Worm (Caenorhabditis elegans) whole organism, L4 larva: Measurements from ENCODE around the gene F55C10.4.

Source experiments
- F26F4.8 ChIP-seq: fragments of 200-800 bp; sonication (Bioruptor generic); conservative IDR thresholded peaks from 2 replicates; pipeline ENCODE4 v1.3.6; 2022; ENCODE audit warnings: missing genetic modification characterization, missing compliant biosample characterization
- F37D6.2 ChIP-seq: sonication (generic microtip); optimal IDR thresholded peaks from 2 replicates; lab custom pipeline; 2016; ENCODE audit warnings: mild to moderate bottlenecking, missing genetic modification characterization, missing compliant biosample characterization
- F49E8.2 ChIP-seq: sonication (generic microtip); optimal IDR thresholded peaks from 2 replicates; lab custom pipeline; 2016; ENCODE audit warnings: missing compliant biosample characterization, mild to moderate bottlenecking, missing genetic modification characterization, borderline replicate concordance
- T26A8.4 ChIP-seq: fragments of 200-800 bp; sonication (Bioruptor generic); IDR thresholded peaks from 2 replicates; pipeline ENCODE4 v1.3.6; 2022; ENCODE audit warnings: missing genetic modification characterization, missing compliant biosample characterization
- ceh-20 ChIP-seq: fragments of 200-800 bp; sonication (Bioruptor generic); IDR thresholded peaks from 2 replicates; pipeline ENCODE4 v1.3.6; 2022; ENCODE audit warnings: missing genetic modification reagents, missing genetic modification characterization, missing compliant biosample characterization
- ceh-28 ChIP-seq: fragments of 150-350 bp; optimal IDR thresholded peaks from 2 replicates; lab custom pipeline; 2014; ENCODE audit warnings: missing biosample characterization, missing genetic modification reagents, missing genetic modification characterization
- ceh-44 ChIP-seq: fragments of 200-800 bp; sonication (Bioruptor generic); IDR thresholded peaks from 2 replicates; pipeline ENCODE4 v1.3.6; 2022; ENCODE audit warnings: missing genetic modification reagents, missing genetic modification characterization, missing compliant biosample characterization
- dmd-6 ChIP-seq: fragments of 200-800 bp; sonication (Bioruptor generic); IDR thresholded peaks from 2 replicates; pipeline ENCODE4 v1.3.6; 2022; ENCODE audit warnings: missing genetic modification reagents, missing genetic modification characterization, missing compliant biosample characterization
- dpl-1 ChIP-seq: fragments of 150-350 bp; optimal IDR thresholded peaks from 2 replicates; lab custom pipeline; 2014; ENCODE audit warnings: missing biosample characterization, missing genetic modification reagents, missing genetic modification characterization
- duxl-1 ChIP-seq: sonication (generic microtip); optimal IDR thresholded peaks from 2 replicates; lab custom pipeline; 2016; ENCODE audit warnings: mild to moderate bottlenecking, missing genetic modification characterization, moderate library complexity, missing compliant biosample characterization; ENCODE audit not compliant: poor library complexity
- dve-1 ChIP-seq: sonication (generic microtip); optimal IDR thresholded peaks from 2 replicates; lab custom pipeline; 2017; ENCODE audit warnings: antibody characterized with exemption, mild to moderate bottlenecking, missing genetic modification characterization, missing compliant biosample characterization; ENCODE audit not compliant: insufficient read depth
- egl-43 ChIP-seq: fragments of 200-800 bp; sonication (Bioruptor generic); IDR thresholded peaks from 2 replicates; pipeline ENCODE4 v1.3.6; 2022; ENCODE audit warnings: missing genetic modification reagents, missing genetic modification characterization, missing compliant biosample characterization
- fkh-10 ChIP-seq: fragments of 150-350 bp; optimal IDR thresholded peaks from 2 replicates; lab custom pipeline; 2014; ENCODE audit warnings: missing biosample characterization, missing genetic modification reagents, missing genetic modification characterization
- hlh-11 ChIP-seq: fragments of 200-800 bp; sonication (Bioruptor generic); optimal IDR thresholded peaks from 2 replicates; lab custom pipeline; 2018; ENCODE audit warnings: mild to moderate bottlenecking, missing genetic modification characterization, missing compliant biosample characterization
- hmg-1.1 ChIP-seq: fragments of 200-800 bp; sonication (Bioruptor generic); IDR thresholded peaks from 2 replicates; pipeline ENCODE4 v1.3.6; 2022; ENCODE audit warnings: missing genetic modification reagents, missing genetic modification characterization, missing compliant biosample characterization
- jun-1 ChIP-seq: fragments of 150-350 bp; optimal IDR thresholded peaks from 2 replicates; lab custom pipeline; 2014; ENCODE audit warnings: missing biosample characterization, missing genetic modification reagents, missing genetic modification characterization
- lim-7 ChIP-seq: fragments of 200-800 bp; sonication (Bioruptor generic); IDR thresholded peaks from 2 replicates; pipeline ENCODE4 v1.3.6; 2022; ENCODE audit warnings: missing genetic modification characterization, missing compliant biosample characterization
- lin-38 ChIP-seq: fragments of 200-800 bp; sonication (Bioruptor generic); IDR thresholded peaks from 2 replicates; pipeline ENCODE4 v1.3.6; 2022; ENCODE audit warnings: missing genetic modification reagents, missing genetic modification characterization, missing compliant biosample characterization
- lir-3 ChIP-seq: sonication (generic microtip); optimal IDR thresholded peaks from 2 replicates; lab custom pipeline; 2016; ENCODE audit warnings: mild to moderate bottlenecking, missing genetic modification characterization, missing compliant biosample characterization
- mdl-1 ChIP-seq, 2 experiments: fragments of 150-350 bp in 1 of 2; sonication (generic microtip) in 1 of 2; optimal IDR thresholded peaks; 2 replicates each; lab custom pipeline; 2014 to 2017; ENCODE audit warnings: missing biosample characterization in 2 of 2, missing genetic modification characterization in 2 of 2
- mep-1 ChIP-seq: fragments of 150-350 bp; sonication (generic microtip); optimal IDR thresholded peaks from 3 replicates; lab custom pipeline; 2014; ENCODE audit warnings: missing biosample characterization, missing genetic modification characterization
- mes-2 ChIP-seq: sonication (generic microtip); optimal IDR thresholded peaks from 2 replicates; lab custom pipeline; 2016; ENCODE audit warnings: missing genotype, mild to moderate bottlenecking, missing genetic modification characterization, missing compliant biosample characterization; ENCODE audit not compliant: poor library complexity, severe bottlenecking
- nhr-11 ChIP-seq: fragments of 150-350 bp; optimal IDR thresholded peaks from 2 replicates; lab custom pipeline; 2014; ENCODE audit warnings: missing biosample characterization, missing genetic modification characterization
- nhr-41 ChIP-seq: fragments of 200-800 bp; sonication (Bioruptor generic); IDR thresholded peaks from 2 replicates; pipeline ENCODE4 v1.3.6; 2022; ENCODE audit warnings: missing genetic modification reagents, missing genetic modification characterization, missing compliant biosample characterization
- nhr-42 ChIP-seq: fragments of 200-800 bp; sonication (Bioruptor generic); IDR thresholded peaks from 2 replicates; pipeline ENCODE4 v1.3.6; 2022; ENCODE audit warnings: missing genetic modification characterization, missing compliant biosample characterization
- nhr-6 ChIP-seq: fragments of 150-350 bp; optimal IDR thresholded peaks from 2 replicates; lab custom pipeline; 2014; ENCODE audit warnings: missing biosample characterization, missing genetic modification characterization
- pha-4 ChIP-seq, 2 experiments: fragments of 150-350 bp in 1 of 2; fragments of 200-800 bp in 1 of 2; sonication (Bioruptor generic) in 1 of 2; IDR thresholded peaks in 1 of 2; optimal IDR thresholded peaks in 1 of 2; 2 replicates each; pipeline versions ENCODE4 v1.3.6 to Lab custom; 2014 to 2022; ENCODE audit warnings: missing genetic modification characterization in 2 of 2, missing genetic modification reagents in 2 of 2, missing biosample characterization in 1 of 2, missing compliant biosample characterization in 1 of 2
- php-3 ChIP-seq: fragments of 200-800 bp; sonication (Bioruptor generic); IDR thresholded peaks from 2 replicates; pipeline ENCODE4 v1.3.6; 2022; ENCODE audit warnings: missing genetic modification reagents, missing genetic modification characterization, missing compliant biosample characterization
- pqm-1 ChIP-seq: sonication (generic microtip); optimal IDR thresholded peaks from 2 replicates; lab custom pipeline; 2017; ENCODE audit warnings: missing biosample characterization, missing genetic modification characterization
- rbr-2 ChIP-seq: sonication (generic microtip); optimal IDR thresholded peaks from 2 replicates; lab custom pipeline; 2016; ENCODE audit warnings: missing genotype, missing genetic modification characterization, missing compliant biosample characterization
- sdz-12 ChIP-seq: fragments of 200-800 bp; sonication (Bioruptor generic); optimal IDR thresholded peaks from 2 replicates; lab custom pipeline; 2018; ENCODE audit warnings: mild to moderate bottlenecking, missing genetic modification characterization, missing compliant biosample characterization
- tra-1 ChIP-seq: fragments of 200-800 bp; sonication (Bioruptor generic); IDR thresholded peaks from 2 replicates; pipeline ENCODE4 v1.3.6; 2022; ENCODE audit warnings: missing genetic modification reagents, missing genetic modification characterization, missing compliant biosample characterization
- unc-62 ChIP-seq, 3 experiments: fragments of 150-350 bp in 1 of 3; sonication (generic microtip); optimal IDR thresholded peaks in 2 of 3; peaks in 1 of 3; 1 replicate in 1 of 3; 2 replicates in 2 of 3; lab custom pipeline; 2014 to 2017; ENCODE audit warnings: missing biosample characterization in 3 of 3, missing genetic modification characterization in 3 of 3, missing genetic modification reagents in 3 of 3, missing genotype in 1 of 3
- vab-7 ChIP-seq: fragments of 200-800 bp; sonication (Bioruptor generic); IDR thresholded peaks from 2 replicates; pipeline ENCODE4 v1.3.6; 2022; ENCODE audit warnings: missing genetic modification reagents, missing genetic modification characterization, missing compliant biosample characterization
- zip-11 ChIP-seq: fragments of 200-800 bp; sonication (Bioruptor generic); IDR thresholded peaks from 2 replicates; pipeline ENCODE4 v1.3.6; 2022; ENCODE audit warnings: missing genetic modification characterization, missing compliant biosample characterization
- ztf-7 ChIP-seq: fragments of 150-350 bp; optimal IDR thresholded peaks from 2 replicates; lab custom pipeline; 2014; ENCODE audit warnings: missing biosample characterization, missing genetic modification characterization

Gene F55C10.4

ce11 chrV:11375150-11375792 is 11.3 kb upstream of the F55C10.4 start, which contains the start of gene cnb-1 (continued):
- peak in 1 of 2 experiments; percentile 8 for TF ChIP-seq mdl-1 (tag; optimal IDR thresholded peaks at IDR 0.05; lab: Kevin White, UChicago)
- TF ChIP-seq mes-2 (tag; lab: Kevin White, UChicago): peak; percentile 29
- 0 out of 2 replicates have a peak, but pooled peaks have one; percentile 26 for TF ChIP-seq tra-1 (GFP tag; lab: Robert Waterston, UW)
- peak; percentile 47; the same call in 1 of the 2 replicates for TF ChIP-seq pha-4 (GFP tag; IDR thresholded peaks at IDR 0.05; lab: Robert Waterston, UW)
- no peak for TF ChIP-seq pha-4 (tag; optimal IDR thresholded peaks at IDR 0.05; lab: Kevin White, UChicago)
- no peak for TF ChIP-seq nhr-41 (GFP tag; lab: Robert Waterston, UW)
- no peak for TF ChIP-seq nhr-42 (GFP tag; lab: Robert Waterston, UW)
- TF ChIP-seq T26A8.4 (GFP tag; lab: Robert Waterston, UW): 0 out of 2 replicates have a peak, but pooled peaks have one; percentile 36
- peak; percentile 66 for TF ChIP-seq mep-1 (tag; lab: Kevin White, UChicago)
- TF ChIP-seq pqm-1: peak; percentile 19
- TF ChIP-seq F49E8.2 (tag; lab: Kevin White, UChicago): no peak
- TF ChIP-seq lim-7 (GFP tag; lab: Robert Waterston, UW): no peak
- TF ChIP-seq unc-62 (GFP tag; optimal IDR thresholded peaks at IDR 0.05 in 1 of 2; lab: Kevin White, UChicago): peak in 1 of 2 experiments; percentile 91
- no peak for TF ChIP-seq unc-62 (tag; optimal IDR thresholded peaks at IDR 0.05; lab: Kevin White, UChicago)
- peak; percentile 73; the same call in 1 of the 2 replicates for TF ChIP-seq egl-43 (GFP tag; lab: Robert Waterston, UW)
- no peak for TF ChIP-seq dpl-1 (GFP tag; lab: Kevin White, UChicago)
- no peak for TF ChIP-seq hlh-11 (tag; lab: Kevin White, UChicago)
- TF ChIP-seq nhr-6 (tag; lab: Kevin White, UChicago): no peak
- TF ChIP-seq ceh-28 (tag; lab: Kevin White, UChicago): peak; percentile 51
- TF ChIP-seq ceh-44 (GFP tag; lab: Robert Waterston, UW): no peak
- no peak for TF ChIP-seq F26F4.8 (GFP tag; lab: Robert Waterston, UW)
- TF ChIP-seq nhr-11 (tag; lab: Kevin White, UChicago): peak; percentile 24
- peak; percentile 75 for TF ChIP-seq hmg-1.1 (GFP tag; lab: Robert Waterston, UW)
- peak; percentile 77 for TF ChIP-seq dmd-6 (GFP tag; lab: Robert Waterston, UW)
- peak; percentile 29 for TF ChIP-seq lin-38
- TF ChIP-seq lir-3 (tag; lab: Kevin White, UChicago): no peak
- TF ChIP-seq duxl-1: no peak
- peak; percentile 77 for TF ChIP-seq rbr-2 (tag; lab: Kevin White, UChicago)
- TF ChIP-seq F37D6.2: peak; percentile 31
- TF ChIP-seq dve-1: peak; percentile 42
- TF ChIP-seq ceh-20 (GFP tag; lab: Robert Waterston, UW): peak; percentile 57; the same call in 1 of the 2 replicates
- no peak for TF ChIP-seq sdz-12

ce11 chrV:11379341-11379740 is 7.2 kb upstream of the F55C10.4 start:
- TF ChIP-seq php-3 (GFP tag; lab: Robert Waterston, UW): no peak
- TF ChIP-seq jun-1 (tag; lab: Kevin White, UChicago): no peak
- peak; percentile 32; the same call in 1 of the 2 replicates for TF ChIP-seq ceh-20 (GFP tag; lab: Robert Waterston, UW)
- TF ChIP-seq F37D6.2: no peak
- TF ChIP-seq ztf-7 (tag; lab: Kevin White, UChicago): no peak

ce11 chrV:11380571-11380970 is 6.0 kb upstream of the F55C10.4 start:
- TF ChIP-seq unc-62 (GFP tag; optimal IDR thresholded peaks at IDR 0.05 in 1 of 2; lab: Kevin White, UChicago): peak in 1 of 2 experiments; percentile 68
- TF ChIP-seq unc-62 (tag; optimal IDR thresholded peaks at IDR 0.05; lab: Kevin White, UChicago): no peak
- TF ChIP-seq mep-1 (tag; lab: Kevin White, UChicago): no peak
- no peak for TF ChIP-seq zip-11 (GFP tag; lab: Robert Waterston, UW)
- TF ChIP-seq nhr-11 (tag; lab: Kevin White, UChicago): no peak
- no peak for TF ChIP-seq vab-7 (GFP tag; lab: Robert Waterston, UW)
- TF ChIP-seq fkh-10 (GFP tag; lab: Kevin White, UChicago): peak; percentile 38
